Worm (Caenorhabditis elegans) whole organism, L2 larva: Measurements from ENCODE around the gene sptf-2.

Experiments
- F13H6.1 ChIP-seq: sonication (generic microtip); optimal IDR thresholded peaks from 2 replicates; lab custom pipeline; 2016; ENCODE audit warnings: missing genetic modification characterization, missing compliant biosample characterization
- R02D3.7 ChIP-seq: fragments of 150-350 bp; optimal IDR thresholded peaks from 2 replicates; lab custom pipeline; 2014; ENCODE audit warnings: missing biosample characterization, missing genetic modification characterization
- alr-1 ChIP-seq: fragments of 150-350 bp; optimal IDR thresholded peaks from 2 replicates; lab custom pipeline; 2014; ENCODE audit warnings: missing biosample characterization, missing genetic modification characterization
- ama-1 ChIP-seq: fragments of 150-350 bp; optimal IDR thresholded peaks from 2 replicates; lab custom pipeline; 2018; ENCODE audit warnings: inconsistent platforms
- ceh-82 ChIP-seq: fragments of 150-350 bp; optimal IDR thresholded peaks from 2 replicates; lab custom pipeline; 2014; ENCODE audit warnings: missing biosample characterization, missing genetic modification characterization
- mab-5 ChIP-seq: fragments of 150-350 bp; optimal IDR thresholded peaks from 2 replicates; lab custom pipeline; 2014; ENCODE audit warnings: missing biosample characterization, missing genetic modification characterization
- nhr-237 ChIP-seq: fragments of 150-350 bp; optimal IDR thresholded peaks from 2 replicates; lab custom pipeline; 2014; ENCODE audit warnings: missing biosample characterization, missing genetic modification characterization
- nhr-6 ChIP-seq: fragments of 150-350 bp; optimal IDR thresholded peaks from 2 replicates; lab custom pipeline; 2014; ENCODE audit warnings: missing biosample characterization, missing genetic modification characterization
- skn-1 ChIP-seq: sonication (generic microtip); optimal IDR thresholded peaks from 2 replicates; lab custom pipeline; 2017; ENCODE audit warnings: missing biosample characterization, missing genetic modification characterization
- unc-39 ChIP-seq: fragments of 150-350 bp; optimal IDR thresholded peaks from 2 replicates; lab custom pipeline; 2014; ENCODE audit warnings: missing biosample characterization, missing genetic modification characterization
- unc-62 ChIP-seq: fragments of 150-350 bp; optimal IDR thresholded peaks from 2 replicates; lab custom pipeline; 2014; ENCODE audit warnings: missing biosample characterization, missing genetic modification reagents, missing genetic modification characterization
- zag-1 ChIP-seq: fragments of 150-350 bp; optimal IDR thresholded peaks from 2 replicates; lab custom pipeline; 2014; ENCODE audit warnings: missing biosample characterization, missing genetic modification characterization
- ztf-4 ChIP-seq: fragments of 150-350 bp; optimal IDR thresholded peaks from 2 replicates; lab custom pipeline; 2014; ENCODE audit warnings: missing biosample characterization, missing genetic modification characterization

DNA sequence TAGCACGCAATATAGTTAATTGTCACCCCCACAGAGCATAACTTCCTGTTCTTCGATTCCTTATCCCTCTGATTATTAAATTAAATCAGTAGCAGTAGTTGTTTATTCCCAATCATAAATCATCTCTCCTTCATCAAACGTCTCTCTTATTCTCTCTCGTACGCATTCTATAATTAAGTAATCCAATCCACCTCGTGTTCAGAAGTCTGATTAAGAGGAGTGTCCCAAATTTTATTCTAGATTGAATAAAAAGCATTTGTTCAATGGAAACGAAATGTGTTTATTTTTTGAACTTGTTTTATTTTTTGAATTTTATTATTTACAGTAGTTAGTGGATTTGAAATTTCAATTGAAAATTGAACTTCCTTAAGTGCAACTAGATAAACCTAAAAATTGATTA is 13.9 kb upstream of the sptf-2 start:
- TF ChIP-seq zag-1 (tag; lab: Kevin White, UChicago) = no peak
- TF ChIP-seq unc-62 (GFP tag; lab: Kevin White, UChicago) = no peak
- TF ChIP-seq ama-1 = no peak
- no peak for TF ChIP-seq R02D3.7 (tag; lab: Kevin White, UChicago)
- no peak for TF ChIP-seq skn-1 (tag; lab: Kevin White, UChicago)
- no peak for TF ChIP-seq alr-1
- TF ChIP-seq ceh-82 (tag; lab: Kevin White, UChicago) = no peak
- no peak for TF ChIP-seq nhr-237
- no peak for TF ChIP-seq ztf-4 (tag; lab: Kevin White, UChicago)
- no peak for TF ChIP-seq nhr-6 (tag; lab: Kevin White, UChicago)
- no peak for TF ChIP-seq mab-5 (tag; lab: Kevin White, UChicago)
- TF ChIP-seq F13H6.1 = no peak
- TF ChIP-seq unc-39 (tag; lab: Kevin White, UChicago) = no peak
